1 fruit fly cellular context compared by ENCODE assay signal in the genomic region with DNA sequence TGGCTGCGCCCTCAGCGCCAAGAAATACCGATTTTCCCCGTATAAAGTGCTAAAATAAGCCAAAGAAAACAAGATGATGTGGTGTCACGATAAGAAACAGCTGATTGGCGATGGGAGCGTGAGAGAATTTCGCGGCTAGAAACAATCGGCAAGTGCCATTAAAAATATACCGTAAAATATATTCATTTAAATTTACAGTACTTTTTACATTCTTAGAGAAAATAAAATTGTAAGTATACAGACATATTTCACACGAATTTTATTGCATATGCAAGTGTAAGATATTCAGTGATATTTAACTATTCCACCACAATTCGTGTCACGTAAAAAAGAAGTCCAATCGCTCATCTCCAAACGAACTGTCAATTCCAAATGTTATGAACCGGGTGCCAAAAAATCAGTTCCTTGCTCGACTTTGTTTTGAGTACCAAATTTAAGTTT.
TF ChIP-seq lines count a peak whose summit lies in the region.

A gene (minus strand): TSS at position 54 of the 441 bp plus-strand sequence.
A gene (plus strand): TSS at position 356 of the 441 bp plus-strand sequence.
A gene (plus strand): TSS at position 356 of the 441 bp plus-strand sequence.

TF ChIP-seq in whole organism, embryonic, 481 proteins besides CTCF, POLR2A, EP300 and RAD21 (continued from another document):
- TF ChIP-seq Max (GFP tag; optimal IDR thresholded peaks at IDR 0.05; lab: Kevin White, UChicago) (peak; percentile 77), ase (GFP tag; IDR thresholded peaks at IDR 0.05; lab: Robert Waterston, UW) (no peak), tna (GFP tag; IDR thresholded peaks at IDR 0.05; lab: Robert Waterston, UW; ENCODE audit: partially characterized antibody) (peak; percentile 84; the same call in 1 of the 2 replicates), Doc2 (GFP tag; IDR thresholded peaks at IDR 0.05; lab: Robert Waterston, UW) (no peak), Bdp1 (GFP tag; optimal IDR thresholded peaks at IDR 0.05; lab: Kevin White, UChicago) (peak; percentile 30), CG18011 (GFP tag; optimal IDR thresholded peaks at IDR 0.05; lab: Kevin White, UChicago) (peak; percentile 70), gt (GFP tag; IDR thresholded peaks at IDR 0.05; lab: Robert Waterston, UW) (no peak), CG7372 (GFP tag; IDR thresholded peaks at IDR 0.05; lab: Robert Waterston, UW) (peak; percentile 59), CG7271 (tag; optimal IDR thresholded peaks at IDR 0.05; lab: Kevin White, UChicago) (peak; percentile 30), inv (GFP tag; IDR thresholded peaks at IDR 0.05; lab: Robert Waterston, UW; ENCODE audit: partially characterized antibody) (peak; percentile 97), jumu (GFP tag; optimal IDR thresholded peaks at IDR 0.05; lab: Kevin White, UChicago) (peak; percentile 70), Hr51 (GFP tag; optimal IDR thresholded peaks at IDR 0.05; lab: Kevin White, UChicago) (peak in 1 of 2 experiments; percentile 64), abd-A (tag; optimal IDR thresholded peaks at IDR 0.05; lab: Kevin White, UChicago) (no peak), so (GFP tag; IDR thresholded peaks at IDR 0.05; lab: Robert Waterston, UW) (peak; percentile 55; the same call in 1 of the 3 replicates), nerfin-2 (GFP tag; IDR thresholded peaks at IDR 0.05; lab: Robert Waterston, UW; ENCODE audit: partially characterized antibody) (peak; percentile 88), CG17612 (GFP tag; IDR thresholded peaks at IDR 0.05; lab: Robert Waterston, UW) (no peak), CG7786 (GFP tag; optimal IDR thresholded peaks at IDR 0.05; lab: Kevin White, UChicago) (peak; percentile 60), Lpt (GFP tag; optimal IDR thresholded peaks at IDR 0.05; lab: Kevin White, UChicago) (no peak), CG7987 (GFP tag; optimal IDR thresholded peaks at IDR 0.05; lab: Kevin White, UChicago) (peak; percentile 39), da (GFP tag; optimal IDR thresholded peaks at IDR 0.05; lab: Kevin White, UChicago) (no peak), CG2116 (GFP tag; optimal IDR thresholded peaks at IDR 0.05; lab: Kevin White, UChicago) (peak; percentile 67), CG3407 (GFP tag; optimal IDR thresholded peaks at IDR 0.05; lab: Kevin White, UChicago) (peak; percentile 53), CG1603 (tag; optimal IDR thresholded peaks at IDR 0.05; lab: Kevin White, UChicago) (peak; percentile 78), Rx (GFP tag; IDR thresholded peaks at IDR 0.05; lab: Robert Waterston, UW) (peak; percentile 46; the same call in 1 of the 2 replicates), shn (GFP tag; optimal IDR thresholded peaks at IDR 0.05; lab: Kevin White, UChicago) (peak; percentile 45), HLHmδ (GFP tag; optimal IDR thresholded peaks at IDR 0.05; lab: Kevin White, UChicago) (no peak), Blimp-1 (GFP tag; optimal IDR thresholded peaks at IDR 0.05; lab: Kevin White, UChicago) (no peak), br (optimal IDR thresholded peaks at IDR 0.05; lab: Kevin White, UChicago) (no peak), yki (optimal IDR thresholded peaks at IDR 0.05; lab: Kevin White, UChicago) (no peak), sc (optimal IDR thresholded peaks at IDR 0.05; lab: Kevin White, UChicago) (no peak), sc (GFP tag; optimal IDR thresholded peaks at IDR 0.05; lab: Kevin White, UChicago) (peak; percentile 29), Optix (GFP tag; IDR thresholded peaks at IDR 0.05; lab: Robert Waterston, UW) (peak; percentile 45; the same call in 1 of the 3 replicates), D19A (tag; optimal IDR thresholded peaks at IDR 0.05; lab: Kevin White, UChicago) (peak; percentile 69), CG4707 (GFP tag; optimal IDR thresholded peaks at IDR 0.05; lab: Kevin White, UChicago) (peak; percentile 1), Camta (GFP tag; optimal IDR thresholded peaks at IDR 0.05; lab: Kevin White, UChicago) (peak; percentile 60), crol (GFP tag; IDR thresholded peaks at IDR 0.05; lab: Robert Waterston, UW) (no peak), CG7357 (GFP tag; IDR thresholded peaks at IDR 0.05; lab: Robert Waterston, UW) (peak; percentile 45; the same call in 1 of the 3 replicates), bab2 (GFP tag; optimal IDR thresholded peaks at IDR 0.05; lab: Kevin White, UChicago) (peak; percentile 57), CG3281 (GFP tag; optimal IDR thresholded peaks at IDR 0.05; lab: Kevin White, UChicago) (peak; percentile 71), CG10366 (GFP tag; IDR thresholded peaks at IDR 0.05; lab: Robert Waterston, UW) (peak; percentile 48; the same call in 1 of the 2 replicates), Mes4 (GFP tag; optimal IDR thresholded peaks at IDR 0.05; lab: Kevin White, UChicago) (peak; percentile 27), Vsx1 (GFP tag; optimal IDR thresholded peaks at IDR 0.05; lab: Kevin White, UChicago) (no peak), CG7963 (GFP tag; IDR thresholded peaks at IDR 0.05; lab: Robert Waterston, UW; ENCODE audit: partially characterized antibody) (peak; percentile 83; the same call in 2 of the 3 replicates), Aef1 (GFP tag; IDR thresholded peaks at IDR 0.05; lab: Robert Waterston, UW) (peak; percentile 80), CG12299 (tag; optimal IDR thresholded peaks at IDR 0.05; lab: Kevin White, UChicago) (peak; percentile 28), tio (GFP tag; optimal IDR thresholded peaks at IDR 0.05; lab: Kevin White, UChicago) (no peak), CG42726 (GFP tag; IDR thresholded peaks at IDR 0.05; lab: Robert Waterston, UW; ENCODE audit: partially characterized antibody) (peak; percentile 84; the same call in 1 of the 2 replicates), CkIIα-i1 (GFP tag; IDR thresholded peaks at IDR 0.05; lab: Robert Waterston, UW) (no peak), hbn (GFP tag; IDR thresholded peaks at IDR 0.05; lab: Robert Waterston, UW; ENCODE audit: partially characterized antibody) (peak; percentile 99), HmgD (GFP tag; optimal IDR thresholded peaks at IDR 0.05; lab: Kevin White, UChicago) (peak; percentile 10), emc (GFP tag; optimal IDR thresholded peaks at IDR 0.05; lab: Kevin White, UChicago) (peak; percentile 20), CG15011 (GFP tag; optimal IDR thresholded peaks at IDR 0.05; lab: Kevin White, UChicago) (peak; percentile 53), CG13123 (GFP tag; optimal IDR thresholded peaks at IDR 0.05; lab: Kevin White, UChicago) (peak; percentile 66), stc (GFP tag; IDR thresholded peaks at IDR 0.05; lab: Robert Waterston, UW) (no peak), Antp (GFP tag; optimal IDR thresholded peaks at IDR 0.05; lab: Kevin White, UChicago) (peak; percentile 53), Sox100B (GFP tag; optimal IDR thresholded peaks at IDR 0.05; lab: Kevin White, UChicago) (peak; percentile 73), jing (GFP tag; optimal IDR thresholded peaks at IDR 0.05; lab: Kevin White, UChicago) (no peak), sens-2 (GFP tag; IDR thresholded peaks at IDR 0.05; lab: Robert Waterston, UW) (no peak), pita (GFP tag; optimal IDR thresholded peaks at IDR 0.05; lab: Kevin White, UChicago) (no peak), NFAT (GFP tag; IDR thresholded peaks at IDR 0.05; lab: Robert Waterston, UW) (peak; percentile 66), cad (GFP tag; optimal IDR thresholded peaks at IDR 0.05; lab: Kevin White, UChicago) (no peak), en (GFP tag; optimal IDR thresholded peaks at IDR 0.05; lab: Kevin White, UChicago) (peak; percentile 8), CG8478 (optimal IDR thresholded peaks at IDR 0.05; lab: Kevin White, UChicago) (no peak), fd96Cb (tag; optimal IDR thresholded peaks at IDR 0.05; lab: Kevin White, UChicago) (peak; percentile 66), CG8924 (tag; optimal IDR thresholded peaks at IDR 0.05; lab: Kevin White, UChicago) (peak; percentile 82), Six4 (GFP tag; optimal IDR thresholded peaks at IDR 0.05; lab: Kevin White, UChicago) (peak; percentile 57)
